Fruit fly (Drosophila melanogaster): Measurements from ENCODE around the gene Or10a.

The Or10a gene

DNA sequence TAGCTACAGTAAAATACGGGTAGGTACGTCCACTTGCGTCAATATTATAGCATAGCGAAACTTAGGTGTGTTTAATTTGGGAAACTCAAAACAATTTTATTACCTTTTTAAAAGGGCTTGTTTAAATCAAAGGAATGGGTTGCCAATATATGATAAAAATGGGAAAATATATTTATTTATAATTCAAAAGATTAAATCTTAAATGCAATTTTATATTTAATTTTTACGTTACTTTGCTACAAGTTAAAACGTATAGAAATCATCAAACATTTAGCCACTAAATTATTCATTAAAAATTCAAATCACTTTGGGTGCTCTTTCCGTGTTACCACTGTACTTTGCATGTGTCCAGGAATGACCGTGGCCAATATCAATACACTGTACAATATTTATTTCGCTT, 23.7 kb upstream of the Or10a start (continued):
- TF ChIP-seq CG17568 (GFP tag; optimal IDR thresholded peaks at IDR 0.05) (no peak), CG3838 (GFP tag; optimal IDR thresholded peaks at IDR 0.05) (no peak), CG10147 (GFP tag; optimal IDR thresholded peaks at IDR 0.05) (peak; percentile 32), Dbx (GFP tag; IDR thresholded peaks at IDR 0.05) (no peak), E2f2 (GFP tag; IDR thresholded peaks at IDR 0.05) (no peak), dan (GFP tag; IDR thresholded peaks at IDR 0.05) (no peak), Optix (GFP tag; IDR thresholded peaks at IDR 0.05) (no peak), Awh (GFP tag; IDR thresholded peaks at IDR 0.05) (no peak), nau (GFP tag; optimal IDR thresholded peaks at IDR 0.05) (no peak), BtbVII (GFP tag; optimal IDR thresholded peaks at IDR 0.05) (peak; percentile 11), ase (GFP tag; IDR thresholded peaks at IDR 0.05) (no peak), ssp (GFP tag; IDR thresholded peaks at IDR 0.05) (no peak), CG10654 (GFP tag; optimal IDR thresholded peaks at IDR 0.05) (no peak), insv (GFP tag; optimal IDR thresholded peaks at IDR 0.05) (no peak), CG3847 (GFP tag; IDR thresholded peaks at IDR 0.05) (no peak), eyg (GFP tag; optimal IDR thresholded peaks at IDR 0.05) (no peak), CG4424 (GFP tag; optimal IDR thresholded peaks at IDR 0.05) (peak; percentile 11), CG4404 (GFP tag; IDR thresholded peaks at IDR 0.05) (no peak), twi (tag; optimal IDR thresholded peaks at IDR 0.05) (no peak), lab (GFP tag; optimal IDR thresholded peaks at IDR 0.05) (peak; percentile 38), CG10267 (tag; optimal IDR thresholded peaks at IDR 0.05) (no peak), sd (tag; optimal IDR thresholded peaks at IDR 0.05) (no peak), CG5953 (GFP tag; IDR thresholded peaks at IDR 0.05) (no peak), CG14710 (tag; optimal IDR thresholded peaks at IDR 0.05) (no peak), CG8388 (GFP tag; optimal IDR thresholded peaks at IDR 0.05) (peak; percentile 18), tap (tag; optimal IDR thresholded peaks at IDR 0.05) (peak; percentile 27), cg (GFP tag; optimal IDR thresholded peaks at IDR 0.05) (no peak), Mrtf (GFP tag; IDR thresholded peaks at IDR 0.05) (no peak), CG34224 (GFP tag; IDR thresholded peaks at IDR 0.05; ENCODE audit: partially characterized antibody) (no peak), Kr (GFP tag; optimal IDR thresholded peaks at IDR 0.05) (no peak), CG11093 (GFP tag; IDR thresholded peaks at IDR 0.05) (no peak), CG7839 (tag; optimal IDR thresholded peaks at IDR 0.05) (peak; percentile 52), CG6272 (GFP tag; IDR thresholded peaks at IDR 0.05) (no peak), her (GFP tag; optimal IDR thresholded peaks at IDR 0.05) (no peak), HHEX (GFP tag; optimal IDR thresholded peaks at IDR 0.05) (no peak), CG17912 (GFP tag; optimal IDR thresholded peaks at IDR 0.05) (no peak), disco-r (GFP tag; optimal IDR thresholded peaks at IDR 0.05) (no peak), ind (GFP tag; optimal IDR thresholded peaks at IDR 0.05) (peak; percentile 24), CG3995 (GFP tag; optimal IDR thresholded peaks at IDR 0.05) (no peak), peb (GFP tag; IDR thresholded peaks at IDR 0.05) (no peak), CG8290 (GFP tag; optimal IDR thresholded peaks at IDR 0.05) (no peak), CG8290 (tag; optimal IDR thresholded peaks at IDR 0.05) (no peak), CG8359 (GFP tag; optimal IDR thresholded peaks at IDR 0.05; ENCODE audit: borderline replicate concordance) (no peak), CG12942 (GFP tag; optimal IDR thresholded peaks at IDR 0.05) (no peak), Gsc (GFP tag; IDR thresholded peaks at IDR 0.05) (no peak), CG13775 (GFP tag; optimal IDR thresholded peaks at IDR 0.05) (peak; percentile 9), jumu (GFP tag; optimal IDR thresholded peaks at IDR 0.05) (no peak), crp (GFP tag; optimal IDR thresholded peaks at IDR 0.05) (no peak), ham (GFP tag; IDR thresholded peaks at IDR 0.05) (no peak)
